Fruit fly (Drosophila melanogaster) whole organism, prepupa: ENCODE data around the gene CG13454.

Experiments
- CG15336 ChIP-seq: fragments of 200-800 bp; sonication (Bioruptor generic); IDR thresholded peaks from 2 replicates; pipeline ENCODE4 v1.3.6; 2022; ENCODE audit warnings: missing biosample characterization, missing genetic modification characterization
- CG16779 ChIP-seq: fragments of 200-800 bp; sonication (Bioruptor generic); optimal IDR thresholded peaks from 3 replicates; lab custom pipeline; 2017; ENCODE audit warnings: missing biosample characterization, mild to moderate bottlenecking, missing genetic modification characterization
- CG4318 ChIP-seq: fragments of 200-800 bp; sonication (Bioruptor generic); optimal IDR thresholded peaks from 3 replicates; lab custom pipeline; 2017; ENCODE audit warnings: missing biosample characterization, mild to moderate bottlenecking, missing genetic modification characterization
- Eip78C ChIP-seq: fragments of 200-800 bp; sonication (Bioruptor generic); peaks from one replicate; lab custom pipeline; 2016; ENCODE audit warnings: missing biosample characterization, missing genetic modification characterization
- Ets21C ChIP-seq: fragments of 200-800 bp; sonication (Bioruptor generic); optimal IDR thresholded peaks from 3 replicates; lab custom pipeline; 2016; ENCODE audit warnings: missing biosample characterization, missing genetic modification characterization
- Hr39 ChIP-seq: fragments of 200-800 bp; sonication (Bioruptor generic); optimal IDR thresholded peaks from 2 replicates; lab custom pipeline; 2016; ENCODE audit warnings: missing biosample characterization, missing genetic modification characterization
- Hr4 ChIP-seq: fragments of 200-800 bp; sonication (Bioruptor generic); optimal IDR thresholded peaks from 3 replicates; lab custom pipeline; 2016; ENCODE audit warnings: missing biosample characterization, missing genetic modification characterization
- Lpt ChIP-seq: fragments of 200-800 bp; sonication (Bioruptor generic); optimal IDR thresholded peaks from 3 replicates; lab custom pipeline; 2016; ENCODE audit warnings: missing biosample characterization, missing genetic modification characterization
- Sox14 ChIP-seq: fragments of 200-800 bp; sonication (Bioruptor generic); optimal IDR thresholded peaks from 3 replicates; lab custom pipeline; 2016; ENCODE audit warnings: missing biosample characterization, missing genetic modification characterization
- fkh ChIP-seq: fragments of 200-800 bp; sonication (Bioruptor generic); optimal IDR thresholded peaks from 3 replicates; lab custom pipeline; 2017; ENCODE audit warnings: missing biosample characterization, mild to moderate bottlenecking, missing genetic modification characterization, moderate library complexity
- net ChIP-seq: fragments of 200-800 bp; sonication (Bioruptor generic); optimal IDR thresholded peaks from 3 replicates; lab custom pipeline; 2016; ENCODE audit warnings: missing biosample characterization, missing genetic modification characterization
- topi ChIP-seq: fragments of 200-800 bp; sonication (Bioruptor generic); optimal IDR thresholded peaks from 3 replicates; lab custom pipeline; 2016; ENCODE audit warnings: missing biosample characterization, missing genetic modification characterization

DNA sequence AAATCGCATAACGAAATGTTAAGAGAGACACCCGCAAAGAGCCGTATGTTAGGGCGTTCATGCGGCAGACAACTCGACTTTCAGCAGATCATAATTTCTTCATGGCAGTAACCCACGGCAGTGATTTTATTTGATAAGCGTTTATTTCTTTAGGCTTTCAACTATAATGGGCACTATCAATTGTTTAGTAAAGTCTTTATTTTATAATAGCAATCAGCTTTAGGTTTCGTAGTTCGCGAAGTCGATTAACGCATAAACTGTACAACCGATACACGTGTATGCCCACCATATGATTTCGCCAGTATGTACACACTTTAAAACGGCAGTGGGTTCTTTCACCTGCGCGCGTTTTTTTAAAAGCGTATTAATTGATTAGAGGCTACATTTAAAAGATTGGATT lies 8.6 kb downstream of the CG13454 start, which contains the start of gene CG7841:
- peak; percentile 100 for TF ChIP-seq Eip78C (GFP tag; lab: Kevin White, UChicago)
- TF ChIP-seq Lpt (GFP tag; lab: Kevin White, UChicago): peak; percentile 96
- peak; percentile 98 for TF ChIP-seq Sox14 (GFP tag; lab: Kevin White, UChicago)
- peak; percentile 97 for TF ChIP-seq CG16779 (tag; lab: Kevin White, UChicago)
- TF ChIP-seq Hr4 (GFP tag; lab: Kevin White, UChicago): peak; percentile 98
- peak; percentile 96 for TF ChIP-seq Ets21C (GFP tag; lab: Kevin White, UChicago)
- peak; percentile 99 for TF ChIP-seq CG15336 (GFP tag; lab: Robert Waterston, UW)
- peak; percentile 99 for TF ChIP-seq topi (GFP tag; lab: Kevin White, UChicago)
- peak; percentile 98 for TF ChIP-seq net (GFP tag; lab: Kevin White, UChicago)
- TF ChIP-seq CG4318: peak; percentile 93
- TF ChIP-seq Hr39 (GFP tag; lab: Kevin White, UChicago): peak; percentile 97
- TF ChIP-seq fkh (GFP tag; lab: Kevin White, UChicago): peak; percentile 89
